Worm (Caenorhabditis elegans) whole organism, young adult: ENCODE results near the gene lido-6.
A peak's percentile ranks its signal among the peaks of the same experiment; 100 is the strongest.

ENCODE experiments used
- B0019.2 ChIP-seq: fragments of 200-800 bp; sonication (Bioruptor generic); conservative IDR thresholded peaks from 2 replicates; pipeline ENCODE4 v1.3.6; 2022; ENCODE audit warnings: missing genetic modification reagents, missing genetic modification characterization, missing compliant biosample characterization
- B0035.1 ChIP-seq: sonication (generic microtip); optimal IDR thresholded peaks from 2 replicates; lab custom pipeline; 2016; ENCODE audit warnings: missing genetic modification characterization, mild to moderate bottlenecking, missing compliant biosample characterization, missing genotype, missing genetic modification reagents
- C06A6.2 ChIP-seq: fragments of 200-800 bp; sonication (Bioruptor generic); conservative IDR thresholded peaks from 2 replicates; pipeline ENCODE4 v1.3.6; 2022; ENCODE audit warnings: missing genetic modification characterization, missing compliant biosample characterization
- D2030.7 ChIP-seq: fragments of 200-800 bp; sonication (Bioruptor generic); IDR thresholded peaks from 2 replicates; pipeline ENCODE4 v1.3.6; 2022; ENCODE audit warnings: missing genetic modification reagents, missing genetic modification characterization, missing compliant biosample characterization
- F33H1.4 ChIP-seq: fragments of 200-800 bp; sonication (Bioruptor generic); IDR thresholded peaks from 2 replicates; pipeline ENCODE4 v1.3.6; 2022; ENCODE audit warnings: missing genetic modification reagents, missing genetic modification characterization, missing compliant biosample characterization
- F39B2.1 ChIP-seq: fragments of 200-800 bp; sonication (Bioruptor generic); IDR thresholded peaks from 2 replicates; pipeline ENCODE4 v1.3.6; 2022; ENCODE audit warnings: missing genetic modification reagents, missing genetic modification characterization, missing compliant biosample characterization
- F52B5.7 ChIP-seq: sonication (generic microtip); optimal IDR thresholded peaks from 2 replicates; lab custom pipeline; 2016; ENCODE audit warnings: mild to moderate bottlenecking, missing genetic modification characterization, missing compliant biosample characterization
- Y53F4B.3 ChIP-seq: fragments of 200-800 bp; sonication (Bioruptor generic); IDR thresholded peaks from 2 replicates; pipeline ENCODE4 v1.3.6; 2022; ENCODE audit warnings: missing genetic modification reagents, missing genetic modification characterization, missing compliant biosample characterization
- aptf-2 ChIP-seq: fragments of 200-800 bp; sonication (Bioruptor generic); conservative IDR thresholded peaks from 2 replicates; pipeline ENCODE4 v1.3.6; 2022; ENCODE audit warnings: missing genetic modification reagents, missing genetic modification characterization, missing compliant biosample characterization
- attf-6 ChIP-seq: fragments of 200-800 bp; sonication (Bioruptor generic); IDR thresholded peaks from 2 replicates; pipeline ENCODE4 v1.3.6; 2022; ENCODE audit warnings: missing genetic modification reagents, missing genetic modification characterization, missing compliant biosample characterization
- cebp-1 ChIP-seq, 2 experiments: fragments of 200-800 bp in 1 of 2; sonication (Bioruptor generic) in 1 of 2; sonication (generic microtip) in 1 of 2; IDR thresholded peaks in 1 of 2; optimal IDR thresholded peaks in 1 of 2; 2 replicates each; pipeline versions ENCODE4 v1.3.6 to Lab custom; 2017 to 2022; ENCODE audit warnings: missing compliant biosample characterization in 2 of 2, missing genetic modification characterization in 2 of 2, mild to moderate bottlenecking in 1 of 2, missing genetic modification reagents in 1 of 2, moderate library complexity in 1 of 2
- ceh-79 ChIP-seq: sonication (generic microtip); optimal IDR thresholded peaks from 2 replicates; lab custom pipeline; 2017; ENCODE audit warnings: mild to moderate bottlenecking, missing genetic modification characterization, missing compliant biosample characterization
- dox-1 ChIP-seq: fragments of 200-800 bp; sonication (Bioruptor generic); IDR thresholded peaks from 2 replicates; pipeline ENCODE4 v1.3.6; 2022; ENCODE audit warnings: missing genetic modification reagents, missing genetic modification characterization, missing compliant biosample characterization
- ekl-4 ChIP-seq: fragments of 200-800 bp; sonication (Bioruptor generic); IDR thresholded peaks from 2 replicates; pipeline ENCODE4 v1.3.6; 2022; ENCODE audit warnings: missing genetic modification reagents, missing genetic modification characterization, missing compliant biosample characterization
- let-607 ChIP-seq, 2 experiments: fragments of 200-800 bp in 1 of 2; sonication (Bioruptor generic) in 1 of 2; sonication (generic microtip) in 1 of 2; optimal IDR thresholded peaks; 2 replicates each; lab custom pipeline; 2016 to 2018; ENCODE audit warnings: mild to moderate bottlenecking in 2 of 2, missing compliant biosample characterization in 2 of 2, missing genetic modification characterization in 2 of 2, moderate library complexity in 2 of 2, missing genotype in 1 of 2
- lin-54 ChIP-seq: fragments of 200-800 bp; sonication (Bioruptor generic); optimal IDR thresholded peaks from 2 replicates; lab custom pipeline; 2018; ENCODE audit warnings: mild to moderate bottlenecking, missing genetic modification characterization, missing compliant biosample characterization
- lsl-1 ChIP-seq: fragments of 200-800 bp; sonication (Bioruptor generic); optimal IDR thresholded peaks from 2 replicates; lab custom pipeline; 2018; ENCODE audit warnings: mild to moderate bottlenecking, missing genetic modification characterization, moderate library complexity, missing compliant biosample characterization
- madf-6 ChIP-seq: fragments of 200-800 bp; sonication (Bioruptor generic); IDR thresholded peaks from 2 replicates; pipeline ENCODE4 v1.3.6; 2022; ENCODE audit warnings: missing genetic modification reagents, missing genetic modification characterization, missing compliant biosample characterization
- mcd-1 ChIP-seq: fragments of 200-800 bp; sonication (Bioruptor generic); IDR thresholded peaks from 2 replicates; pipeline ENCODE4 v1.3.6; 2022; ENCODE audit warnings: missing genetic modification reagents, missing genetic modification characterization, missing compliant biosample characterization
- mel-28 ChIP-seq: sonication (generic microtip); optimal IDR thresholded peaks from 2 replicates; lab custom pipeline; 2016; ENCODE audit warnings: borderline replicate concordance, mild to moderate bottlenecking, missing genetic modification characterization, missing compliant biosample characterization
- nhr-27 ChIP-seq: fragments of 200-800 bp; sonication (Bioruptor generic); optimal IDR thresholded peaks from 2 replicates; lab custom pipeline; 2018; ENCODE audit warnings: mild to moderate bottlenecking, missing genetic modification characterization, moderate library complexity, missing compliant biosample characterization
- nhr-80 ChIP-seq: sonication (generic microtip); optimal IDR thresholded peaks from 2 replicates; lab custom pipeline; 2016; ENCODE audit warnings: missing genetic modification characterization, missing compliant biosample characterization
- nhr-90 ChIP-seq: sonication (generic microtip); optimal IDR thresholded peaks from 2 replicates; lab custom pipeline; 2016; ENCODE audit warnings: missing genotype, mild to moderate bottlenecking, missing genetic modification characterization, missing compliant biosample characterization
- rcor-1 ChIP-seq: fragments of 200-800 bp; sonication (Bioruptor generic); IDR thresholded peaks from 2 replicates; pipeline ENCODE4 v1.3.6; 2022; ENCODE audit warnings: missing genetic modification reagents, missing genetic modification characterization, missing compliant biosample characterization
- rec-8 ChIP-seq, 2 experiments: sonication (generic microtip); optimal IDR thresholded peaks; 2 replicates each; lab custom pipeline; 2016; ENCODE audit warnings: mild to moderate bottlenecking in 2 of 2, missing genetic modification characterization in 2 of 2, missing genetic modification reagents in 2 of 2, missing genotype in 2 of 2, missing biosample characterization in 1 of 2, missing compliant biosample characterization in 1 of 2, moderate library complexity in 1 of 2
- snpc-1.3 ChIP-seq: sonication (generic microtip); optimal IDR thresholded peaks from 2 replicates; lab custom pipeline; 2017; ENCODE audit warnings: missing genetic modification characterization, mild to moderate bottlenecking, missing compliant biosample characterization, antibody characterized with exemption, moderate library complexity, missing genotype, missing genetic modification reagents; ENCODE audit not compliant: insufficient read depth
- sptf-2 ChIP-seq: fragments of 200-800 bp; sonication (Bioruptor generic); optimal IDR thresholded peaks from 2 replicates; lab custom pipeline; 2018; ENCODE audit warnings: mild to moderate bottlenecking, missing genetic modification characterization, missing compliant biosample characterization
- tbp1 ChIP-seq: fragments of 200-800 bp; sonication (Bioruptor generic); optimal IDR thresholded peaks from 2 replicates; lab custom pipeline; 2018; ENCODE audit warnings: mild to moderate bottlenecking, missing genetic modification characterization, missing compliant biosample characterization
- unc-62 ChIP-seq: fragments of 150-350 bp; optimal IDR thresholded peaks from 2 replicates; lab custom pipeline; 2014; ENCODE audit warnings: missing biosample characterization, missing genetic modification reagents, missing genetic modification characterization
- zim-3 ChIP-seq: sonication (generic microtip); optimal IDR thresholded peaks from 2 replicates; lab custom pipeline; 2017; ENCODE audit warnings: mild to moderate bottlenecking, missing genetic modification characterization, moderate library complexity, missing compliant biosample characterization
- ztf-22 ChIP-seq: fragments of 200-800 bp; sonication (Bioruptor generic); optimal IDR thresholded peaks from 2 replicates; lab custom pipeline; 2018; ENCODE audit warnings: mild to moderate bottlenecking, missing genetic modification characterization, moderate library complexity, missing compliant biosample characterization
- ztf-25 ChIP-seq: fragments of 200-800 bp; sonication (Bioruptor generic); IDR thresholded peaks from 2 replicates; pipeline ENCODE4 v1.3.6; 2022; ENCODE audit warnings: missing genetic modification reagents, missing genetic modification characterization, missing compliant biosample characterization

Gene lido-6

DNA sequence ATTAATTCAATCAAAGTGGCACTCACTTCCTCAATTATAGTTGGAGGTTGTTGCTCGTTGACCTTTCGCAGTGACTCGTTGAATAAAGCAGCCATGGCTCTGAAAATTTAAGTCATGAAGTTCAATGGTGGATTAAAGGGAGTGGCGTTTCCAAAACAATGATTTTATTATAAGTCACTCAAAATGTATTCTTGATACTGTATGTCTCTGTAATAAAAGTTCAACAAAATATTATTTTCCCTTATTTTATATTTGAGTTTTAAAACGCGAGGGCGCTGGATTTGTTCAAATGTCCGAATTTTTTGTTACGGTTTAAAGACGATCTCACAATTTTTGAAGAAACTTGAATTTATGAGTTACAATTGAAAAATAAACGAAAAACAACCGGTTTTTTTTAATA is 42.9 kb downstream of the lido-6 start, which contains the start of gene C30G4.4:
C30G4.4 (minus strand) TSS at position 101 of the 400 bp plus-strand sequence.
- no peak for TF ChIP-seq lin-54 (GFP tag; lab: Kevin White, UChicago)
- TF ChIP-seq ztf-22 (GFP tag; lab: Kevin White, UChicago), result no peak
- TF ChIP-seq D2030.7, result no peak
- TF ChIP-seq mel-28 (tag; lab: Kevin White, UChicago), result no peak

DNA sequence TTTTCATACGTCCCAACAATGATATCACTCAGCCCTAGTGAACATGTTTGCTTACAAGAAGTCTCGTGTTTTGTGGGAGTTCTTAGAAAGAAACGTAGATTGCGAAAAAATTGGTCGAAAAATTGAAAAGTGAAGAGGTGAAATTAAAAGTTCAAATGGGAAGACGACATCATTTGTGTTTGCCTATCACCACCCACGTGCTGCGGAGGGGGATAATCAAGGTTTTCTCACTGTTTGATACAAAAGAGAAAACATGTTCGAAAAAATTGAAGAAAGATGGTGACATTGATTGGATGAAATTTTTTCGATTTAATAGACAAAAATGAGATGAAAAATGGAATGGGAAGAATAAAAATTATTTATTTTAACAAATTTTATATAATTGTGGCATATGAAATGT is 44.5 kb downstream of the lido-6 start:
- no peak for TF ChIP-seq unc-62 (GFP tag; lab: Kevin White, UChicago)
- no peak for TF ChIP-seq zim-3
- TF ChIP-seq ceh-79, result no peak
- no peak for TF ChIP-seq mcd-1
- TF ChIP-seq lsl-1 (GFP tag; lab: Kevin White, UChicago), result no peak
- TF ChIP-seq B0019.2, result no peak
- no peak for TF ChIP-seq F39B2.1
- no peak for TF ChIP-seq snpc-1.3 (tag; lab: Kevin White, UChicago)
- TF ChIP-seq nhr-27 (tag; lab: Kevin White, UChicago), result no peak
- no peak for TF ChIP-seq madf-6 (GFP tag; lab: Robert Waterston, UW)
- TF ChIP-seq sptf-2 (GFP tag; lab: Kevin White, UChicago), result no peak

DNA sequence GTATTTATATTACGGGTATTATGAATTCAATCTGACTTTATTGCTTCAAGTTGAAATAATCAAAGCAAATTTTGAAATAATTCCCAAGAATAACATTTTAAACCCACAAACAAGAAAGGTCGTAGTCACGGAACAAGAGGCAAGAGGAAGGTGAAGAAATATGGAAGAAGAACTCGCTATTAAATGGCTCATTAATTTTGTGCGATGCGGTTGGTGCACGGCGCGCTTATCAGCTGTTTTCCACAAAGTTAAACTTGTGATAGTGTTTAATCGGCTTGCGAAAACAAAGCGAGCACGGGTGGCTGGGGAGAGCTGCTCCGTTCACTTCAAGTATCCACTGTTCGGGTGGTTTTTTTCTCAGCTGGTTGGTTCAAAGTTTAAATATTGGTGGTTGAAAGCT is 48.1 kb downstream of the lido-6 start:
- 0 out of 2 replicates have a peak, but pooled peaks have one; percentile 43 for TF ChIP-seq dox-1 (GFP tag; lab: Robert Waterston, UW)
- peak; percentile 64 for TF ChIP-seq nhr-80 (tag; lab: Kevin White, UChicago)
- TF ChIP-seq nhr-90, result no peak
- no peak for TF ChIP-seq ztf-22 (GFP tag; lab: Kevin White, UChicago)
- no peak for TF ChIP-seq C06A6.2
- no peak for TF ChIP-seq B0035.1 (tag; lab: Kevin White, UChicago)
- no peak for TF ChIP-seq attf-6 (GFP tag; lab: Robert Waterston, UW)
- TF ChIP-seq rec-8 (tag; optimal IDR thresholded peaks at IDR 0.05; lab: Kevin White, UChicago), result no peak
- TF ChIP-seq Y53F4B.3 (GFP tag; lab: Robert Waterston, UW), result no peak
- TF ChIP-seq cebp-1 (GFP tag; IDR thresholded peaks at IDR 0.05; lab: Robert Waterston, UW), result no peak
- peak; percentile 43 for TF ChIP-seq cebp-1 (tag; optimal IDR thresholded peaks at IDR 0.05; lab: Kevin White, UChicago)
- TF ChIP-seq ekl-4, result no peak
- no peak for TF ChIP-seq F39B2.1

DNA sequence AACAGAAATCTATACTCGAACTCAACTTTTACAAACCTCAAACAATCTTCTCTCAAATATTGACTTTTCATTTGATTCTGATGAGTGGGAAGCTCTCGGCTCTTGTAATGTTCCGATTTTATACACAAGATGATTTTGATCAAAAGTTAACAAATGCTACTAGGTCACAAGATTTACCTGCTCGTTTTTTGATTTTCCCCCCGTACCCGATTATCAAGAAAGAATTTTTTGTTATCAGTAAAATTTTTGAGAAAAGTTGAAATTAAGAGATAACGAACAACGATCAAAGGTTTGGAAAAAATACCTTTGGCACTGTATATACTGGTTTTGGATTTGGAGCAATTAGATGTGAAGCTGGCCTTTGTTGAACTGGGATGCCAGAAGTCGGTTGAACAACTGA is 50.2 kb downstream of the lido-6 start:
- TF ChIP-seq nhr-80 (tag; lab: Kevin White, UChicago), result peak; percentile 44
- no peak for TF ChIP-seq tbp1 (GFP tag; lab: Kevin White, UChicago)
- no peak for TF ChIP-seq B0019.2
- TF ChIP-seq let-607 (tag; optimal IDR thresholded peaks at IDR 0.05; lab: Kevin White, UChicago), result no peak
- TF ChIP-seq aptf-2, result no peak
- no peak for TF ChIP-seq F52B5.7 (tag; lab: Kevin White, UChicago)
- no peak for TF ChIP-seq rcor-1 (GFP tag; lab: Robert Waterston, UW)
- no peak for TF ChIP-seq cebp-1 (GFP tag; IDR thresholded peaks at IDR 0.05; lab: Robert Waterston, UW)
- peak; percentile 22 for TF ChIP-seq cebp-1 (tag; optimal IDR thresholded peaks at IDR 0.05; lab: Kevin White, UChicago)
- no peak for TF ChIP-seq F33H1.4 (GFP tag; lab: Robert Waterston, UW)
- TF ChIP-seq ztf-25 (GFP tag; lab: Robert Waterston, UW), result no peak
